Worm (Caenorhabditis elegans) whole organism, L1 larva: ENCODE data around the gene smi-1.

Experiments used
- Y116A8C.19 ChIP-seq: sonication (generic microtip); optimal IDR thresholded peaks from 2 replicates; lab custom pipeline; 2016; ENCODE audit warnings: missing compliant biosample characterization, missing genetic modification characterization, borderline replicate concordance
- aha-1 ChIP-seq: fragments of 150-350 bp; optimal IDR thresholded peaks from 2 replicates; lab custom pipeline; 2014; ENCODE audit warnings: missing biosample characterization, missing genetic modification characterization
- ceh-82 ChIP-seq, 3 experiments: fragments of 150-350 bp in 1 of 3; sonication (generic microtip) in 2 of 3; optimal IDR thresholded peaks; 2 replicates each; lab custom pipeline; 2014 to 2017; ENCODE audit warnings: missing biosample characterization in 3 of 3, missing genetic modification characterization in 3 of 3
- ceh-88 ChIP-seq: fragments of 200-800 bp; sonication (Bioruptor generic); IDR thresholded peaks from 2 replicates; pipeline ENCODE4 v1.3.6; 2022; ENCODE audit warnings: missing genetic modification characterization, missing compliant biosample characterization
- ces-1 ChIP-seq: fragments of 150-350 bp; optimal IDR thresholded peaks from 2 replicates; lab custom pipeline; 2014; ENCODE audit warnings: missing biosample characterization, missing genetic modification reagents, missing genetic modification characterization
- dpl-1 ChIP-seq, 3 experiments: fragments of 150-350 bp in 2 of 3; sonication (generic microtip) in 1 of 3; optimal IDR thresholded peaks; 2 replicates each; lab custom pipeline; 2014 to 2017; ENCODE audit warnings: missing biosample characterization in 3 of 3, missing genetic modification characterization in 3 of 3, missing genetic modification reagents in 3 of 3
- dsc-1 ChIP-seq: sonication (generic microtip); optimal IDR thresholded peaks from 2 replicates; lab custom pipeline; 2016; ENCODE audit warnings: mild to moderate bottlenecking, missing genetic modification characterization, missing compliant biosample characterization
- efl-1 ChIP-seq, 4 experiments: fragments of 150-350 bp; optimal IDR thresholded peaks in 3 of 4; peaks in 1 of 4; 1 replicate in 1 of 4; 2 replicates in 3 of 4; lab custom pipeline; 2014; ENCODE audit warnings: missing biosample characterization in 2 of 4, missing genetic modification characterization in 2 of 4, missing genetic modification reagents in 2 of 4
- elt-2 ChIP-seq: sonication (generic microtip); optimal IDR thresholded peaks from 2 replicates; lab custom pipeline; 2016; ENCODE audit warnings: missing genetic modification characterization, mild to moderate bottlenecking, inconsistent platforms, missing compliant biosample characterization, missing genetic modification reagents
- ets-5 ChIP-seq: fragments of 200-800 bp; sonication (Bioruptor generic); IDR thresholded peaks from 2 replicates; pipeline ENCODE4 v1.3.6; 2022; ENCODE audit warnings: missing genetic modification characterization, missing compliant biosample characterization
- hlh-4 ChIP-seq: sonication (generic microtip); optimal IDR thresholded peaks from 2 replicates; lab custom pipeline; 2016; ENCODE audit warnings: mild to moderate bottlenecking, missing genetic modification characterization, missing compliant biosample characterization
- irx-1 ChIP-seq: sonication (generic microtip); optimal IDR thresholded peaks from 2 replicates; lab custom pipeline; 2016; ENCODE audit warnings: missing genetic modification characterization, missing compliant biosample characterization
- jun-1 ChIP-seq: fragments of 150-350 bp; optimal IDR thresholded peaks from 2 replicates; lab custom pipeline; 2014; ENCODE audit warnings: missing biosample characterization, missing genetic modification reagents, missing genetic modification characterization
- lin-15B ChIP-seq: fragments of 150-350 bp; sonication (generic microtip); optimal IDR thresholded peaks from 3 replicates; lab custom pipeline; 2014; ENCODE audit warnings: missing biosample characterization, missing genetic modification characterization
- lin-35 ChIP-seq, 2 experiments: fragments of 150-350 bp; optimal IDR thresholded peaks; 2 replicates each; lab custom pipeline; 2014; ENCODE audit warnings: missing biosample characterization in 2 of 2, missing genetic modification characterization in 2 of 2, missing genetic modification reagents in 2 of 2
- lin-39 ChIP-seq: fragments of 150-350 bp; optimal IDR thresholded peaks from 2 replicates; lab custom pipeline; 2014; ENCODE audit warnings: missing biosample characterization, missing genetic modification reagents, missing genetic modification characterization
- lir-3 ChIP-seq: sonication (generic microtip); optimal IDR thresholded peaks from 2 replicates; lab custom pipeline; 2016; ENCODE audit warnings: mild to moderate bottlenecking, missing genetic modification characterization, moderate library complexity, missing compliant biosample characterization; ENCODE audit not compliant: poor library complexity
- lsy-2 ChIP-seq, 2 experiments: fragments of 150-350 bp; optimal IDR thresholded peaks; 2 replicates each; lab custom pipeline; 2014; ENCODE audit warnings: missing biosample characterization in 2 of 2, missing genetic modification characterization in 2 of 2
- mdl-1 ChIP-seq, 2 experiments: fragments of 150-350 bp; optimal IDR thresholded peaks; 2 replicates each; lab custom pipeline; 2014 to 2017; ENCODE audit warnings: missing biosample characterization in 2 of 2, missing genetic modification characterization in 2 of 2, inconsistent platforms in 1 of 2
- nhr-71 ChIP-seq: sonication (generic microtip); optimal IDR thresholded peaks from 2 replicates; lab custom pipeline; 2016; ENCODE audit warnings: mild to moderate bottlenecking, missing genetic modification characterization, moderate library complexity, missing compliant biosample characterization
- nhr-76 ChIP-seq: sonication (generic microtip); optimal IDR thresholded peaks from 2 replicates; lab custom pipeline; 2017; ENCODE audit warnings: missing biosample characterization, missing genetic modification characterization
- nhr-77 ChIP-seq: fragments of 150-350 bp; optimal IDR thresholded peaks from 2 replicates; lab custom pipeline; 2014; ENCODE audit warnings: missing biosample characterization, missing genetic modification characterization
- nhr-84 ChIP-seq: sonication (generic microtip); optimal IDR thresholded peaks from 2 replicates; lab custom pipeline; 2017; ENCODE audit warnings: missing biosample characterization, missing genetic modification characterization
- pax-3 ChIP-seq: fragments of 200-800 bp; sonication (Bioruptor generic); optimal IDR thresholded peaks from 2 replicates; lab custom pipeline; 2018; ENCODE audit warnings: mild to moderate bottlenecking, missing genetic modification characterization, moderate library complexity, missing compliant biosample characterization
- rnt-1 ChIP-seq: sonication (generic microtip); optimal IDR thresholded peaks from 2 replicates; lab custom pipeline; 2016; ENCODE audit warnings: mild to moderate bottlenecking, missing genetic modification characterization, moderate library complexity, missing compliant biosample characterization
- skn-1 ChIP-seq: fragments of 150-350 bp; optimal IDR thresholded peaks from 2 replicates; lab custom pipeline; 2014; ENCODE audit warnings: missing biosample characterization, missing genetic modification characterization
- snu-23 ChIP-seq: sonication (generic microtip); optimal IDR thresholded peaks from 2 replicates; lab custom pipeline; 2016; ENCODE audit warnings: missing genetic modification characterization, missing compliant biosample characterization
- sptf-1 ChIP-seq: fragments of 150-350 bp; optimal IDR thresholded peaks from 2 replicates; lab custom pipeline; 2014; ENCODE audit warnings: missing biosample characterization, missing genetic modification characterization
- sup-37 ChIP-seq: fragments of 200-800 bp; sonication (Bioruptor generic); optimal IDR thresholded peaks from 2 replicates; lab custom pipeline; 2018; ENCODE audit warnings: mild to moderate bottlenecking, missing genetic modification characterization, missing compliant biosample characterization
- unc-130 ChIP-seq: fragments of 150-350 bp; optimal IDR thresholded peaks from 2 replicates; lab custom pipeline; 2017; ENCODE audit warnings: missing biosample characterization, missing genetic modification characterization, inconsistent platforms
- unc-86 ChIP-seq: sonication (generic microtip); optimal IDR thresholded peaks from 2 replicates; lab custom pipeline; 2016; ENCODE audit warnings: missing genetic modification characterization, missing compliant biosample characterization
- unc-98 ChIP-seq: fragments of 200-800 bp; sonication (Bioruptor generic); IDR thresholded peaks from 2 replicates; pipeline ENCODE4 v1.3.6; 2022; ENCODE audit warnings: missing genetic modification characterization, missing compliant biosample characterization
- zag-1 ChIP-seq: fragments of 150-350 bp; optimal IDR thresholded peaks from 2 replicates; lab custom pipeline; 2014; ENCODE audit warnings: missing biosample characterization, missing genetic modification characterization
- zip-4 ChIP-seq: fragments of 200-800 bp; sonication (Bioruptor generic); optimal IDR thresholded peaks from 2 replicates; lab custom pipeline; 2018; ENCODE audit warnings: mild to moderate bottlenecking, missing genetic modification characterization, moderate library complexity, missing compliant biosample characterization

Gene smi-1

ce11 chrIII:1878065-1878464 is at the start of gene smi-1:
smi-1 (plus strand) TSS chrIII:1878365.
- TF ChIP-seq lin-15B (tag; lab: Kevin White, UChicago): no peak
- TF ChIP-seq lir-3 (tag; lab: Kevin White, UChicago): no peak
- TF ChIP-seq jun-1 (tag; lab: Kevin White, UChicago): no peak
- TF ChIP-seq lin-39 (tag; lab: Kevin White, UChicago): no peak
- TF ChIP-seq rnt-1 (tag; lab: Kevin White, UChicago): no peak
- TF ChIP-seq sup-37 (GFP tag; lab: Kevin White, UChicago): no peak

- TF ChIP-seq irx-1: no peak
- no peak for TF ChIP-seq lin-15B (tag; lab: Kevin White, UChicago)
- TF ChIP-seq pax-3: no peak
- TF ChIP-seq hlh-4 (tag; lab: Kevin White, UChicago): no peak
- no peak for TF ChIP-seq unc-98 (GFP tag; lab: Robert Waterston, UW)
- no peak for TF ChIP-seq skn-1
- TF ChIP-seq ceh-82 (tag; optimal IDR thresholded peaks at IDR 0.05; lab: Kevin White, UChicago): no peak
- no peak for TF ChIP-seq nhr-76 (tag; lab: Kevin White, UChicago)
- no peak for TF ChIP-seq ces-1 (GFP tag; lab: Kevin White, UChicago)
- no peak for TF ChIP-seq zag-1 (tag; lab: Kevin White, UChicago)
- TF ChIP-seq sptf-1 (tag; lab: Kevin White, UChicago): no peak
- no peak for TF ChIP-seq aha-1 (tag; lab: Kevin White, UChicago)
- no peak for TF ChIP-seq ceh-88
- no peak for TF ChIP-seq mdl-1 (tag; optimal IDR thresholded peaks at IDR 0.05; lab: Kevin White, UChicago)
- TF ChIP-seq nhr-77 (tag; lab: Kevin White, UChicago): no peak
Observed at ce11 chrIII:1831104-1831503, 47.1 kb upstream of the smi-1 start.

- no peak for TF ChIP-seq efl-1 (optimal IDR thresholded peaks at IDR 0.05; lab: Kevin White, UChicago)
- peak in 1 of 2 experiments; percentile 53 for TF ChIP-seq efl-1 (GFP tag; optimal IDR thresholded peaks at IDR 0.05 in 1 of 2; lab: Kevin White, UChicago)
- no peak for TF ChIP-seq dsc-1 (tag; lab: Kevin White, UChicago)
Observed at ce11 chrIII:1832453-1832852, 45.7 kb upstream of the smi-1 start.

- TF ChIP-seq lin-15B (tag; lab: Kevin White, UChicago) (no peak), unc-98 (GFP tag; lab: Robert Waterston, UW) (no peak), dsc-1 (tag; lab: Kevin White, UChicago) (no peak), mdl-1 (tag; optimal IDR thresholded peaks at IDR 0.05; lab: Kevin White, UChicago) (no peak), Y116A8C.19 (tag; lab: Kevin White, UChicago) (no peak), nhr-84 (tag; lab: Kevin White, UChicago) (no peak), zip-4 (GFP tag; lab: Kevin White, UChicago) (no peak), efl-1 (optimal IDR thresholded peaks at IDR 0.05; lab: Kevin White, UChicago) (no peak), efl-1 (GFP tag; optimal IDR thresholded peaks at IDR 0.05 in 1 of 2; lab: Kevin White, UChicago) (no peak), ets-5 (GFP tag; lab: Robert Waterston, UW) (no peak), unc-130 (tag; lab: Kevin White, UChicago) (no peak), dpl-1 (GFP tag; optimal IDR thresholded peaks at IDR 0.05; lab: Kevin White, UChicago) (no peak), lsy-2 (tag; optimal IDR thresholded peaks at IDR 0.05; lab: Kevin White, UChicago) (no peak), lin-35 (GFP tag; optimal IDR thresholded peaks at IDR 0.05; lab: Kevin White, UChicago) (no peak), unc-86 (tag; lab: Kevin White, UChicago) (no peak), nhr-71 (tag; lab: Kevin White, UChicago) (no peak), skn-1 (no peak), snu-23 (GFP tag; lab: Kevin White, UChicago) (no peak), elt-2 (no peak), pax-3 (no peak)
- TF ChIP-seq, all 84 proteins: peak for 0
Observed at ce11 chrIII:1833984-1834563, 44.1 kb upstream of the smi-1 start, which contains the start of gene rexd-1. rexd-1 (plus strand) TSS chrIII:1834513.
